Worm (Caenorhabditis elegans) whole organism, young adult: ENCODE data around the gene rbg-3.

Source experiments
- C06A6.2 ChIP-seq: fragments of 200-800 bp; sonication (Bioruptor generic); conservative IDR thresholded peaks from 2 replicates; pipeline ENCODE4 v1.3.6; 2022; ENCODE audit warnings: missing genetic modification characterization, missing compliant biosample characterization
- D2030.7 ChIP-seq: fragments of 200-800 bp; sonication (Bioruptor generic); IDR thresholded peaks from 2 replicates; pipeline ENCODE4 v1.3.6; 2022; ENCODE audit warnings: missing genetic modification reagents, missing genetic modification characterization, missing compliant biosample characterization
- F10E7.11 ChIP-seq: sonication (generic microtip); optimal IDR thresholded peaks from 2 replicates; lab custom pipeline; 2017; ENCODE audit warnings: mild to moderate bottlenecking, missing genetic modification characterization, moderate library complexity, missing compliant biosample characterization
- F23B12.7 ChIP-seq: sonication (generic microtip); optimal IDR thresholded peaks from 2 replicates; lab custom pipeline; 2017; ENCODE audit warnings: missing genetic modification characterization, mild to moderate bottlenecking, missing compliant biosample characterization, antibody characterized with exemption, moderate library complexity; ENCODE audit not compliant: insufficient read depth
- F33H1.4 ChIP-seq: fragments of 200-800 bp; sonication (Bioruptor generic); IDR thresholded peaks from 2 replicates; pipeline ENCODE4 v1.3.6; 2022; ENCODE audit warnings: missing genetic modification reagents, missing genetic modification characterization, missing compliant biosample characterization
- F52B5.7 ChIP-seq: sonication (generic microtip); optimal IDR thresholded peaks from 2 replicates; lab custom pipeline; 2016; ENCODE audit warnings: mild to moderate bottlenecking, missing genetic modification characterization, missing compliant biosample characterization
- K11D2.4 ChIP-seq: fragments of 200-800 bp; sonication (Bioruptor generic); IDR thresholded peaks from 2 replicates; pipeline ENCODE4 v1.3.6; 2022; ENCODE audit warnings: missing genetic modification reagents, missing genetic modification characterization, missing compliant biosample characterization
- Y95B8A.8 ChIP-seq: fragments of 200-800 bp; sonication (Bioruptor generic); IDR thresholded peaks from 2 replicates; pipeline ENCODE4 v1.3.6; 2022; ENCODE audit warnings: missing genetic modification reagents, missing genetic modification characterization, missing compliant biosample characterization
- ama-1 ChIP-seq, 3 experiments: fragments of 150-350 bp in 1 of 3; sonication (generic microtip) in 2 of 3; optimal IDR thresholded peaks; 2 replicates each; lab custom pipeline; 2014 to 2018; ENCODE audit warnings: missing biosample characterization in 2 of 3, missing genetic modification characterization in 2 of 3, missing genetic modification reagents in 2 of 3
- ceh-100 ChIP-seq: fragments of 200-800 bp; sonication (Bioruptor generic); IDR thresholded peaks from 2 replicates; pipeline ENCODE4 v1.3.6; 2022; ENCODE audit warnings: missing genetic modification reagents, missing genetic modification characterization, missing compliant biosample characterization
- ceh-40 ChIP-seq: fragments of 200-800 bp; sonication (Bioruptor generic); IDR thresholded peaks from 2 replicates; pipeline ENCODE4 v1.3.6; 2022; ENCODE audit warnings: missing genetic modification characterization, missing compliant biosample characterization
- ceh-91 ChIP-seq: fragments of 200-800 bp; sonication (Bioruptor generic); IDR thresholded peaks from 2 replicates; pipeline ENCODE4 v1.3.6; 2022; ENCODE audit warnings: missing genetic modification reagents, missing genetic modification characterization, missing compliant biosample characterization
- dox-1 ChIP-seq: fragments of 200-800 bp; sonication (Bioruptor generic); IDR thresholded peaks from 2 replicates; pipeline ENCODE4 v1.3.6; 2022; ENCODE audit warnings: missing genetic modification reagents, missing genetic modification characterization, missing compliant biosample characterization
- egrh-3 ChIP-seq: fragments of 200-800 bp; sonication (Bioruptor generic); IDR thresholded peaks from 2 replicates; pipeline ENCODE4 v1.3.6; 2022; ENCODE audit warnings: missing genetic modification reagents, missing genetic modification characterization, missing compliant biosample characterization
- ekl-4 ChIP-seq: fragments of 200-800 bp; sonication (Bioruptor generic); IDR thresholded peaks from 2 replicates; pipeline ENCODE4 v1.3.6; 2022; ENCODE audit warnings: missing genetic modification reagents, missing genetic modification characterization, missing compliant biosample characterization
- him-1 ChIP-seq: sonication (generic microtip); optimal IDR thresholded peaks from 2 replicates; lab custom pipeline; 2016; ENCODE audit warnings: missing genotype, missing genetic modification reagents, missing genetic modification characterization, missing compliant biosample characterization
- hmg-1.2 ChIP-seq: fragments of 200-800 bp; sonication (Bioruptor generic); IDR thresholded peaks from 2 replicates; pipeline ENCODE4 v1.3.6; 2022; ENCODE audit warnings: missing genetic modification reagents, missing genetic modification characterization, missing compliant biosample characterization
- hmg-20 ChIP-seq: fragments of 200-800 bp; sonication (Bioruptor generic); IDR thresholded peaks from 2 replicates; pipeline ENCODE4 v1.3.6; 2022; ENCODE audit warnings: missing genetic modification reagents, missing genetic modification characterization, missing compliant biosample characterization
- hrde-1 ChIP-seq: sonication (generic microtip); optimal IDR thresholded peaks from 2 replicates; lab custom pipeline; 2016; ENCODE audit warnings: missing genetic modification characterization, mild to moderate bottlenecking, missing compliant biosample characterization, moderate library complexity, missing genotype, missing genetic modification reagents, borderline replicate concordance
- hsf-1 ChIP-seq: fragments of 200-800 bp; sonication (Bioruptor generic); IDR thresholded peaks from 2 replicates; pipeline ENCODE4 v1.3.6; 2022; ENCODE audit warnings: missing genetic modification reagents, missing genetic modification characterization, missing compliant biosample characterization
- madf-3 ChIP-seq: fragments of 200-800 bp; sonication (Bioruptor generic); IDR thresholded peaks from 2 replicates; pipeline ENCODE4 v1.3.6; 2022; ENCODE audit warnings: missing genetic modification reagents, missing genetic modification characterization, missing compliant biosample characterization
- madf-6 ChIP-seq: fragments of 200-800 bp; sonication (Bioruptor generic); IDR thresholded peaks from 2 replicates; pipeline ENCODE4 v1.3.6; 2022; ENCODE audit warnings: missing genetic modification reagents, missing genetic modification characterization, missing compliant biosample characterization
- madf-8 ChIP-seq: fragments of 200-800 bp; sonication (Bioruptor generic); conservative IDR thresholded peaks from 2 replicates; pipeline ENCODE4 v1.3.6; 2022; ENCODE audit warnings: missing genetic modification reagents, missing genetic modification characterization, missing compliant biosample characterization
- mcd-1 ChIP-seq: fragments of 200-800 bp; sonication (Bioruptor generic); IDR thresholded peaks from 2 replicates; pipeline ENCODE4 v1.3.6; 2022; ENCODE audit warnings: missing genetic modification reagents, missing genetic modification characterization, missing compliant biosample characterization
- pbrm-1 ChIP-seq: fragments of 200-800 bp; sonication (Bioruptor generic); IDR thresholded peaks from 2 replicates; pipeline ENCODE4 v1.3.6; 2022; ENCODE audit warnings: missing genetic modification reagents, missing genetic modification characterization, missing compliant biosample characterization
- rcor-1 ChIP-seq: fragments of 200-800 bp; sonication (Bioruptor generic); IDR thresholded peaks from 2 replicates; pipeline ENCODE4 v1.3.6; 2022; ENCODE audit warnings: missing genetic modification reagents, missing genetic modification characterization, missing compliant biosample characterization
- sdz-38 ChIP-seq: sonication (generic microtip); optimal IDR thresholded peaks from 2 replicates; lab custom pipeline; 2016; ENCODE audit warnings: missing genotype, missing genetic modification characterization, missing compliant biosample characterization
- snpc-1.3 ChIP-seq: sonication (generic microtip); optimal IDR thresholded peaks from 2 replicates; lab custom pipeline; 2017; ENCODE audit warnings: missing genetic modification characterization, mild to moderate bottlenecking, missing compliant biosample characterization, antibody characterized with exemption, moderate library complexity, missing genotype, missing genetic modification reagents; ENCODE audit not compliant: insufficient read depth
- snpc-3.4 ChIP-seq: sonication (generic microtip); optimal IDR thresholded peaks from 2 replicates; lab custom pipeline; 2017; ENCODE audit warnings: missing genetic modification characterization, mild to moderate bottlenecking, missing compliant biosample characterization, antibody characterized with exemption, moderate library complexity, missing genotype, missing genetic modification reagents
- unc-130 ChIP-seq: sonication (generic microtip); optimal IDR thresholded peaks from 2 replicates; lab custom pipeline; 2016; ENCODE audit warnings: missing genetic modification reagents, missing genetic modification characterization, missing compliant biosample characterization
- zfh-2 ChIP-seq: fragments of 200-800 bp; sonication (Bioruptor generic); conservative IDR thresholded peaks from 2 replicates; pipeline ENCODE4 v1.3.6; 2022; ENCODE audit warnings: missing genetic modification reagents, missing genetic modification characterization, missing compliant biosample characterization
- ztf-26 ChIP-seq: sonication (generic microtip); optimal IDR thresholded peaks from 2 replicates; lab custom pipeline; 2017; ENCODE audit warnings: missing genetic modification characterization, missing compliant biosample characterization

The rbg-3 gene

ce11 chrIII:4745934-4746333 is 8.3 kb upstream of the rbg-3 start, which contains the start of gene F17C8.6:
F17C8.6 (minus strand) TSS chrIII:4746034.
- TF ChIP-seq hrde-1 (no peak), madf-8 (GFP tag; lab: Robert Waterston, UW) (no peak), unc-130 (no peak), ztf-26 (no peak), sdz-38 (tag; lab: Kevin White, UChicago) (no peak), F23B12.7 (tag; lab: Kevin White, UChicago) (no peak), ceh-40 (GFP tag; lab: Robert Waterston, UW) (no peak), hsf-1 (GFP tag; lab: Robert Waterston, UW) (no peak), him-1 (tag; lab: Kevin White, UChicago) (no peak), F10E7.11 (no peak), ama-1 (optimal IDR thresholded peaks at IDR 0.05; lab: Kevin White, UChicago) (no peak), ama-1 (GFP tag; optimal IDR thresholded peaks at IDR 0.05; lab: Kevin White, UChicago) (no peak), snpc-1.3 (tag; lab: Kevin White, UChicago) (no peak), egrh-3 (GFP tag; lab: Robert Waterston, UW) (no peak), F52B5.7 (tag; lab: Kevin White, UChicago) (no peak)

- TF ChIP-seq ceh-91 (GFP tag; lab: Robert Waterston, UW), result no peak
These were observed 6.1 kb upstream of the rbg-3 start, which contains the start of gene col-89 for ce11 chrIII:4748109-4748508. col-89 (plus strand) TSS chrIII:4748127.

- peak; percentile 93 for TF ChIP-seq zfh-2 (GFP tag; lab: Robert Waterston, UW)
- TF ChIP-seq egrh-3 (GFP tag; lab: Robert Waterston, UW), result peak; percentile 90
- TF ChIP-seq snpc-3.4 (tag; lab: Kevin White, UChicago), result no peak
- TF ChIP-seq, all 124 proteins: peak for 2
These were observed 5.6 kb upstream of the rbg-3 start for ce11 chrIII:4748666-4749065.

- TF ChIP-seq C06A6.2 (GFP tag; lab: Robert Waterston, UW) (peak; percentile 41; the same call in 1 of the 2 replicates), hmg-20 (peak; percentile 39; the same call in 1 of the 2 replicates), madf-3 (GFP tag; lab: Robert Waterston, UW) (0 out of 2 replicates have a peak, but pooled peaks have one; percentile 25), pbrm-1 (GFP tag; lab: Robert Waterston, UW) (peak; percentile 68), hsf-1 (GFP tag; lab: Robert Waterston, UW) (peak; percentile 82), F33H1.4 (GFP tag; lab: Robert Waterston, UW) (peak; percentile 99), K11D2.4 (GFP tag; lab: Robert Waterston, UW) (peak; percentile 80), madf-6 (GFP tag; lab: Robert Waterston, UW) (peak; percentile 80), ceh-100 (GFP tag; lab: Robert Waterston, UW) (peak; percentile 52), Y95B8A.8 (GFP tag; lab: Robert Waterston, UW) (0 out of 2 replicates have a peak, but pooled peaks have one; percentile 23), ekl-4 (GFP tag; lab: Robert Waterston, UW) (peak; percentile 91), D2030.7 (peak; percentile 58), hmg-1.2 (GFP tag; lab: Robert Waterston, UW) (peak; percentile 67), mcd-1 (GFP tag; lab: Robert Waterston, UW) (peak; percentile 87), rcor-1 (GFP tag; lab: Robert Waterston, UW) (peak; percentile 55), dox-1 (GFP tag; lab: Robert Waterston, UW) (peak; percentile 75), ceh-91 (GFP tag; lab: Robert Waterston, UW) (peak; percentile 62)
These were observed 1.7 kb upstream of the rbg-3 start for ce11 chrIII:4752569-4752968.
